Fruit fly (Drosophila melanogaster): ENCODE results near the gene CG13031.

dm6 chr3L:16772755-16773523, 48.3 kb downstream of the CG13031 start:
- TF ChIP-seq pan (optimal IDR thresholded peaks at IDR 0.05) (no peak), CG8478 (optimal IDR thresholded peaks at IDR 0.05) (no peak), psq (optimal IDR thresholded peaks at IDR 0.05) (no peak), usp (GFP tag; optimal IDR thresholded peaks at IDR 0.05) (no peak)

Measured in whole organism.